Fruit fly (Drosophila melanogaster) whole organism, embryonic: ENCODE measurements around the gene CG15537.

Experiments
- Atf-2 ChIP-seq: fragments of 200-800 bp; sonication (Bioruptor generic); optimal IDR thresholded peaks from 2 replicates; lab custom pipeline; 2016; ENCODE audit warnings: missing biosample characterization, missing genetic modification characterization
- CG10147 ChIP-seq: fragments of 200-800 bp; sonication (Bioruptor generic); optimal IDR thresholded peaks from 2 replicates; lab custom pipeline; 2019; ENCODE audit warnings: missing biosample characterization, mild to moderate bottlenecking, missing genetic modification characterization, moderate library complexity
- CG10543 ChIP-seq: fragments of 200-800 bp; sonication (Bioruptor generic); optimal IDR thresholded peaks from 3 replicates; lab custom pipeline; 2017; ENCODE audit warnings: missing biosample characterization, mild to moderate bottlenecking, missing genetic modification characterization, moderate library complexity
- CG12219 ChIP-seq: fragments of 200-800 bp; sonication (Bioruptor generic); optimal IDR thresholded peaks from 3 replicates; lab custom pipeline; 2018; ENCODE audit warnings: missing biosample characterization, mild to moderate bottlenecking, missing genetic modification characterization
- CG13287 ChIP-seq: fragments of 200-800 bp; sonication (Bioruptor generic); IDR thresholded peaks from 2 replicates; pipeline ENCODE4 v1.3.6; 2022; ENCODE audit warnings: missing biosample characterization, missing genetic modification characterization; ENCODE audit not compliant: partially characterized antibody
- CG2116 ChIP-seq: fragments of 200-800 bp; sonication (Bioruptor generic); optimal IDR thresholded peaks from 3 replicates; lab custom pipeline; 2018; ENCODE audit warnings: missing biosample characterization, mild to moderate bottlenecking, missing genetic modification characterization
- CG30431 ChIP-seq: fragments of 200-800 bp; sonication (Bioruptor generic); optimal IDR thresholded peaks from 2 replicates; lab custom pipeline; 2017; ENCODE audit warnings: missing biosample characterization, missing genetic modification characterization
- CG3065 ChIP-seq: fragments of 200-800 bp; sonication (Bioruptor generic); optimal IDR thresholded peaks from 2 replicates; lab custom pipeline; 2016; ENCODE audit warnings: missing biosample characterization, missing genetic modification characterization
- CG3163 ChIP-seq: fragments of 200-800 bp; sonication (Bioruptor generic); optimal IDR thresholded peaks from 3 replicates; lab custom pipeline; 2016; ENCODE audit warnings: missing biosample characterization, missing genetic modification characterization
- CG3281 ChIP-seq: fragments of 200-800 bp; sonication (Bioruptor generic); optimal IDR thresholded peaks from 3 replicates; lab custom pipeline; 2017; ENCODE audit warnings: missing biosample characterization, mild to moderate bottlenecking, missing genetic modification characterization
- CG3847 ChIP-seq: fragments of 200-800 bp; sonication (Bioruptor generic); IDR thresholded peaks from 2 replicates; pipeline ENCODE4 v1.3.6; 2022; ENCODE audit warnings: missing biosample characterization, missing genetic modification characterization
- CG4282 ChIP-seq: fragments of 200-800 bp; sonication (Bioruptor generic); optimal IDR thresholded peaks from 2 replicates; lab custom pipeline; 2016; ENCODE audit warnings: missing biosample characterization, missing genetic modification characterization
- CG5245 ChIP-seq: fragments of 200-800 bp; sonication (Bioruptor generic); optimal IDR thresholded peaks from 3 replicates; lab custom pipeline; 2016; ENCODE audit warnings: missing biosample characterization, missing genetic modification characterization
- CG7987 ChIP-seq: fragments of 200-800 bp; sonication (Bioruptor generic); optimal IDR thresholded peaks from 2 replicates; lab custom pipeline; 2018; ENCODE audit warnings: missing biosample characterization, mild to moderate bottlenecking, missing genetic modification characterization, moderate library complexity
- CG9817 ChIP-seq: fragments of 200-800 bp; sonication (Bioruptor generic); optimal IDR thresholded peaks from 2 replicates; lab custom pipeline; 2018; ENCODE audit warnings: missing biosample characterization, mild to moderate bottlenecking, missing genetic modification characterization, moderate library complexity
- D ChIP-seq, 2 experiments: fragments of 200-800 bp in 1 of 2; fragments of >200 bp in 1 of 2; sonication (Bioruptor generic) in 1 of 2; optimal IDR thresholded peaks; 2 replicates in 1 of 2; 3 replicates in 1 of 2; lab custom pipeline; 2017; ENCODE audit warnings: mild to moderate bottlenecking in 1 of 2, missing biosample characterization in 1 of 2, missing genetic modification characterization in 1 of 2, missing genetic modification reagents in 1 of 2
- Dbx ChIP-seq: fragments of 200-800 bp; sonication (Bioruptor generic); IDR thresholded peaks from 3 replicates; pipeline ENCODE4 v1.3.6; 2022; ENCODE audit warnings: missing biosample characterization, missing genetic modification characterization
- Dip3 ChIP-seq: fragments of 200-800 bp; sonication (Bioruptor generic); optimal IDR thresholded peaks from 3 replicates; lab custom pipeline; 2016; ENCODE audit warnings: missing biosample characterization, missing genetic modification characterization
- ERR ChIP-seq: fragments of 200-800 bp; sonication (Bioruptor generic); optimal IDR thresholded peaks from 2 replicates; lab custom pipeline; 2016; ENCODE audit warnings: missing biosample characterization, missing genetic modification characterization
- Elba2 ChIP-seq: fragments of 200-800 bp; sonication (Bioruptor generic); optimal IDR thresholded peaks from 3 replicates; lab custom pipeline; 2016; ENCODE audit warnings: missing biosample characterization, missing genetic modification characterization
- Fer1 ChIP-seq: fragments of 200-800 bp; sonication (Bioruptor generic); optimal IDR thresholded peaks from 2 replicates; lab custom pipeline; 2017; ENCODE audit warnings: missing biosample characterization, mild to moderate bottlenecking, missing genetic modification characterization
- HLH54F ChIP-seq: fragments of 200-800 bp; sonication (Bioruptor generic); optimal IDR thresholded peaks from 3 replicates; lab custom pipeline; 2016; ENCODE audit warnings: missing biosample characterization, missing genetic modification characterization
- HLHmδ ChIP-seq: fragments of 200-800 bp; sonication (Bioruptor generic); optimal IDR thresholded peaks from 2 replicates; lab custom pipeline; 2018; ENCODE audit warnings: missing biosample characterization, mild to moderate bottlenecking, missing genetic modification characterization, moderate library complexity
- HmgZ ChIP-seq: fragments of 200-800 bp; sonication (Bioruptor generic); optimal IDR thresholded peaks from 2 replicates; lab custom pipeline; 2018; ENCODE audit warnings: missing biosample characterization, mild to moderate bottlenecking, missing genetic modification characterization
- Hmr ChIP-seq: fragments of 200-800 bp; sonication (Bioruptor generic); optimal IDR thresholded peaks from 3 replicates; lab custom pipeline; 2017; ENCODE audit warnings: mild to moderate bottlenecking, missing biosample characterization, missing genetic modification reagents, missing genetic modification characterization
- Hr39 ChIP-seq: fragments of >200 bp; optimal IDR thresholded peaks from 2 replicates; lab custom pipeline; 2017
- Lpt ChIP-seq: fragments of >200 bp; optimal IDR thresholded peaks from 2 replicates; lab custom pipeline; 2018; ENCODE audit warnings: missing biosample characterization, missing genetic modification characterization
- MBD-R2 ChIP-seq: fragments of 200-800 bp; sonication (Bioruptor generic); IDR thresholded peaks from 2 replicates; pipeline ENCODE4 v1.3.6; 2022; ENCODE audit warnings: missing biosample characterization, missing genetic modification characterization
- Mad ChIP-seq: fragments of 200-800 bp; sonication (Bioruptor generic); optimal IDR thresholded peaks from 2 replicates; lab custom pipeline; 2016; ENCODE audit warnings: missing biosample characterization, missing genetic modification characterization
- Pdp1 ChIP-seq, 2 experiments: fragments of 200-800 bp; sonication (Bioruptor generic); optimal IDR thresholded peaks; 3 replicates each; lab custom pipeline; 2016; ENCODE audit warnings: missing biosample characterization in 2 of 2, missing genetic modification characterization in 2 of 2, mild to moderate bottlenecking in 1 of 2, moderate library complexity in 1 of 2
- Sox102F ChIP-seq: fragments of 200-800 bp; sonication (Bioruptor generic); optimal IDR thresholded peaks from 2 replicates; lab custom pipeline; 2018; ENCODE audit warnings: missing biosample characterization, mild to moderate bottlenecking, missing genetic modification characterization, moderate library complexity
- Stat92E ChIP-seq, 3 experiments: fragments of >200 bp in 2 of 3; fragments of 200-800 bp in 1 of 3; sonication (Bioruptor generic) in 1 of 3; optimal IDR thresholded peaks; 2 replicates each; lab custom pipeline; 2017 to 2019; ENCODE audit warnings: missing biosample characterization in 3 of 3, missing genetic modification characterization in 3 of 3, mild to moderate bottlenecking in 1 of 3, moderate library complexity in 1 of 3
- chinmo ChIP-seq: fragments of 200-800 bp; sonication (Bioruptor generic); IDR thresholded peaks from 4 replicates; pipeline ENCODE4 v1.3.6; 2022; ENCODE audit warnings: missing biosample characterization, missing genetic modification characterization; ENCODE audit not compliant: partially characterized antibody
- disco-r ChIP-seq: fragments of 200-800 bp; sonication (Bioruptor generic); optimal IDR thresholded peaks from 2 replicates; lab custom pipeline; 2016; ENCODE audit warnings: missing biosample characterization, missing genetic modification characterization
- dmrt11E ChIP-seq: fragments of 200-800 bp; sonication (Bioruptor generic); optimal IDR thresholded peaks from 3 replicates; lab custom pipeline; 2018; ENCODE audit warnings: missing biosample characterization, mild to moderate bottlenecking, missing genetic modification characterization, moderate library complexity
- ems ChIP-seq: fragments of 200-800 bp; sonication (Bioruptor generic); optimal IDR thresholded peaks from 3 replicates; lab custom pipeline; 2016; ENCODE audit warnings: missing biosample characterization, missing genetic modification characterization
- eve ChIP-seq, 2 experiments: fragments of >200 bp; optimal IDR thresholded peaks; 2 replicates each; lab custom pipeline; 2017; ENCODE audit warnings: missing biosample characterization in 2 of 2, missing genetic modification characterization in 2 of 2
- eyg ChIP-seq: fragments of 200-800 bp; sonication (Bioruptor generic); optimal IDR thresholded peaks from 3 replicates; lab custom pipeline; 2016; ENCODE audit warnings: missing biosample characterization, missing genetic modification characterization
- gsb-n ChIP-seq: fragments of 200-800 bp; sonication (Bioruptor generic); optimal IDR thresholded peaks from 3 replicates; lab custom pipeline; 2018; ENCODE audit warnings: missing biosample characterization, mild to moderate bottlenecking, missing genetic modification characterization
- ham ChIP-seq: fragments of 200-800 bp; sonication (Bioruptor generic); IDR thresholded peaks from 2 replicates; pipeline ENCODE4 v1.3.6; 2022; ENCODE audit warnings: missing biosample characterization, missing genetic modification characterization
- hb ChIP-seq: fragments of 200-800 bp; sonication (Bioruptor generic); IDR thresholded peaks from 3 replicates; pipeline ENCODE4 v1.3.6; 2022; ENCODE audit warnings: missing biosample characterization, missing genetic modification characterization; ENCODE audit not compliant: partially characterized antibody
- kah ChIP-seq: fragments of 200-800 bp; sonication (Bioruptor generic); optimal IDR thresholded peaks from 2 replicates; lab custom pipeline; 2018; ENCODE audit warnings: missing biosample characterization, mild to moderate bottlenecking, missing genetic modification characterization
- lab ChIP-seq: fragments of 200-800 bp; sonication (Bioruptor generic); optimal IDR thresholded peaks from 3 replicates; lab custom pipeline; 2017; ENCODE audit warnings: missing biosample characterization, missing genetic modification characterization, mild to moderate bottlenecking, moderate library complexity, missing genetic modification reagents
- lola ChIP-seq, 3 experiments: fragments of >200 bp in 2 of 3; fragments of 200-800 bp in 1 of 3; sonication (Bioruptor generic) in 1 of 3; optimal IDR thresholded peaks; 2 replicates each; lab custom pipeline; 2017 to 2019; ENCODE audit warnings: missing biosample characterization in 3 of 3, missing genetic modification characterization in 3 of 3, mild to moderate bottlenecking in 1 of 3, moderate library complexity in 1 of 3
- pfk ChIP-seq: fragments of 200-800 bp; sonication (Bioruptor generic); optimal IDR thresholded peaks from 2 replicates; lab custom pipeline; 2018; ENCODE audit warnings: missing biosample characterization, mild to moderate bottlenecking, missing genetic modification characterization, moderate library complexity
- pros ChIP-seq: fragments of 200-800 bp; sonication (Bioruptor generic); optimal IDR thresholded peaks from 3 replicates; lab custom pipeline; 2019; ENCODE audit warnings: missing biosample characterization, mild to moderate bottlenecking, missing genetic modification characterization, moderate library complexity
- sens-2 ChIP-seq: fragments of 200-800 bp; sonication (Bioruptor generic); IDR thresholded peaks from 2 replicates; pipeline ENCODE4 v1.3.6; 2022; ENCODE audit warnings: missing biosample characterization, missing genetic modification characterization
- tin ChIP-seq: fragments of 200-800 bp; sonication (Bioruptor generic); optimal IDR thresholded peaks from 3 replicates; lab custom pipeline; 2016; ENCODE audit warnings: missing biosample characterization, missing genetic modification characterization
- zf30C ChIP-seq: fragments of 200-800 bp; sonication (Bioruptor generic); optimal IDR thresholded peaks from 3 replicates; lab custom pipeline; 2018; ENCODE audit warnings: missing biosample characterization, mild to moderate bottlenecking, missing genetic modification characterization

CG15537 gene

dm6 chr3R:30450224-30450623 lies 6.8 kb upstream of the CG15537 start (continued):
- no peak for TF ChIP-seq D (optimal IDR thresholded peaks at IDR 0.05; lab: Kevin White, UChicago)
- TF ChIP-seq D (GFP tag; optimal IDR thresholded peaks at IDR 0.05; lab: Kevin White, UChicago) = peak; percentile 75
- no peak for TF ChIP-seq Stat92E (GFP tag; optimal IDR thresholded peaks at IDR 0.05; lab: Kevin White, UChicago)
- TF ChIP-seq Mad (GFP tag; lab: Kevin White, UChicago) = peak; percentile 70
- TF ChIP-seq Lpt (GFP tag; lab: Kevin White, UChicago) = no peak
- TF ChIP-seq CG9817 (tag; lab: Kevin White, UChicago) = peak; percentile 41
- peak; percentile 55 for TF ChIP-seq CG2116 (GFP tag; lab: Kevin White, UChicago)
- no peak for TF ChIP-seq sens-2 (GFP tag; lab: Robert Waterston, UW)
- peak; percentile 31 for TF ChIP-seq CG10543
- TF ChIP-seq CG5245 (GFP tag; lab: Kevin White, UChicago) = peak; percentile 70
- TF ChIP-seq dmrt11E (tag; lab: Kevin White, UChicago) = peak; percentile 49
- TF ChIP-seq pfk (GFP tag; lab: Kevin White, UChicago) = peak; percentile 56
- peak; percentile 67 to 81 for TF ChIP-seq Pdp1 (GFP tag; optimal IDR thresholded peaks at IDR 0.05; lab: Kevin White, UChicago)
- no peak for TF ChIP-seq Hr39 (lab: Kevin White, UChicago)
- no peak for TF ChIP-seq Elba2 (GFP tag; lab: Kevin White, UChicago)
- TF ChIP-seq MBD-R2 (GFP tag; lab: Robert Waterston, UW) = peak; percentile 67; the same call in 1 of the 2 replicates
- peak; percentile 73 for TF ChIP-seq Atf-2
- TF ChIP-seq HmgZ (tag; lab: Kevin White, UChicago) = peak; percentile 71
- peak; percentile 18 for TF ChIP-seq CG10147
- peak; percentile 21; the same call in 1 of the 2 replicates for TF ChIP-seq CG3847 (GFP tag; lab: Robert Waterston, UW)
- TF ChIP-seq ham (GFP tag; lab: Robert Waterston, UW) = peak; percentile 70; the same call in 1 of the 2 replicates
- TF ChIP-seq zf30C (GFP tag; lab: Kevin White, UChicago) = no peak
- peak; percentile 75 for TF ChIP-seq ems (GFP tag; lab: Kevin White, UChicago)
- no peak for TF ChIP-seq hb
- TF ChIP-seq HLHmδ (GFP tag; lab: Kevin White, UChicago) = peak; percentile 81
- TF ChIP-seq CG4282 (GFP tag; lab: Kevin White, UChicago) = peak; percentile 5
- TF ChIP-seq ERR = peak; percentile 71
- peak; percentile 55 for TF ChIP-seq tin (GFP tag; lab: Kevin White, UChicago)
- TF ChIP-seq CG3281 (GFP tag; lab: Kevin White, UChicago) = peak; percentile 80
- no peak for TF ChIP-seq lola (GFP tag; optimal IDR thresholded peaks at IDR 0.05; lab: Kevin White, UChicago)
- peak; percentile 93 for TF ChIP-seq lab (GFP tag; lab: Kevin White, UChicago)
- TF ChIP-seq Fer1 = peak; percentile 83
- TF ChIP-seq Dbx (GFP tag; lab: Robert Waterston, UW) = peak; percentile 94
- TF ChIP-seq CG3163 (GFP tag; lab: Kevin White, UChicago) = peak; percentile 91
- TF ChIP-seq chinmo = peak; percentile 69; the same call in 3 of the 4 replicates
- peak; percentile 88 for TF ChIP-seq CG7987 (GFP tag; lab: Kevin White, UChicago)
- TF ChIP-seq HLH54F (GFP tag; lab: Kevin White, UChicago) = peak; percentile 37
- TF ChIP-seq CG3065 = peak; percentile 59
- no peak for TF ChIP-seq eyg (GFP tag; lab: Kevin White, UChicago)
- no peak for TF ChIP-seq Dip3 (GFP tag; lab: Kevin White, UChicago)
- TF ChIP-seq disco-r (GFP tag; lab: Kevin White, UChicago) = peak; percentile 82
- TF ChIP-seq gsb-n (tag; lab: Kevin White, UChicago) = peak; percentile 78
- TF ChIP-seq Hmr (GFP tag; lab: Kevin White, UChicago) = peak; percentile 90
- peak; percentile 31 for TF ChIP-seq CG13287 (GFP tag; lab: Robert Waterston, UW)
- no peak for TF ChIP-seq eve (GFP tag; optimal IDR thresholded peaks at IDR 0.05; lab: Kevin White, UChicago)
- no peak for TF ChIP-seq pros (GFP tag; lab: Kevin White, UChicago)
- TF ChIP-seq CG12219 (GFP tag; lab: Kevin White, UChicago) = peak; percentile 50
- peak; percentile 21 for TF ChIP-seq CG30431 (GFP tag; lab: Kevin White, UChicago)
- TF ChIP-seq kah (GFP tag; lab: Kevin White, UChicago) = peak; percentile 64
- peak; percentile 53 for TF ChIP-seq Sox102F (GFP tag; lab: Kevin White, UChicago)
